Worm (Caenorhabditis elegans) whole organism, L4 larva: Measurements from ENCODE around the gene B0024.4.

ENCODE experiments used
- cey-2 ChIP-seq: sonication (generic microtip); optimal IDR thresholded peaks from 3 replicates; lab custom pipeline; 2017; ENCODE audit warnings: missing genetic modification characterization, mild to moderate bottlenecking, missing compliant biosample characterization, antibody characterized with exemption, borderline replicate concordance; ENCODE audit not compliant: insufficient read depth
- dmd-8 ChIP-seq: fragments of 200-800 bp; sonication (Bioruptor generic); IDR thresholded peaks from 2 replicates; pipeline ENCODE4 v1.3.6; 2022; ENCODE audit warnings: missing genetic modification characterization, missing compliant biosample characterization
- lin-38 ChIP-seq: fragments of 200-800 bp; sonication (Bioruptor generic); IDR thresholded peaks from 2 replicates; pipeline ENCODE4 v1.3.6; 2022; ENCODE audit warnings: missing genetic modification reagents, missing genetic modification characterization, missing compliant biosample characterization
- lin-39 ChIP-seq: fragments of 150-350 bp; optimal IDR thresholded peaks from 2 replicates; lab custom pipeline; 2014; ENCODE audit warnings: missing biosample characterization, missing genetic modification reagents, missing genetic modification characterization
- nhr-11 ChIP-seq: fragments of 150-350 bp; optimal IDR thresholded peaks from 2 replicates; lab custom pipeline; 2014; ENCODE audit warnings: missing biosample characterization, missing genetic modification characterization
- nhr-28 ChIP-seq: fragments of 150-350 bp; optimal IDR thresholded peaks from 2 replicates; lab custom pipeline; 2014; ENCODE audit warnings: missing biosample characterization, missing genetic modification characterization
- skn-1 ChIP-seq: fragments of 150-350 bp; optimal IDR thresholded peaks from 2 replicates; lab custom pipeline; 2014; ENCODE audit warnings: missing biosample characterization, missing genetic modification characterization
- unc-130 ChIP-seq: sonication (generic microtip); optimal IDR thresholded peaks from 2 replicates; lab custom pipeline; 2016; ENCODE audit warnings: missing genetic modification reagents, missing genetic modification characterization, missing compliant biosample characterization
- zip-2 ChIP-seq: fragments of 150-350 bp; optimal IDR thresholded peaks from 2 replicates; lab custom pipeline; 2014; ENCODE audit warnings: missing biosample characterization, missing genetic modification characterization

DNA sequence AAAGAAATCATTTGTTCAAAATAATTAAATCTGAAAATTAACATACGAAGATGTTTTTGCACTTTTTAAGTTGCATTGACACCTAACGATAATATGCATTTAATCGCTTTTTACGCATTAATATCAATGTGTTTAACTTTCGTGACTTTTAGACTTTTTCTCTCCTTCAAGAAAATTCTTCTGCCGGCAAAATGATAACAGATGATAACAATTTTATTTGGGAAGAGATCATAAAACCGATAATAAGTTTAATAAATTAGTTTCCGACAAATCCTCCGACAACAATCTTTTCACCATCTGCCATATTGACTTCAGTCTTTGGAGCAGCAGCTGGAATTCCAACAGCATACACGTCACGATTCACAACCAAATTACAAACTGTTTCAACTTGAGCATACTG lies 17.1 kb upstream of the B0024.4 start:
- TF ChIP-seq lin-39 (tag; lab: Kevin White, UChicago) (no peak), nhr-11 (tag; lab: Kevin White, UChicago) (no peak), cey-2 (tag; lab: Kevin White, UChicago) (no peak), skn-1 (tag; lab: Kevin White, UChicago) (no peak), lin-38 (GFP tag; lab: Robert Waterston, UW) (no peak), dmd-8 (GFP tag; lab: Robert Waterston, UW) (no peak), zip-2 (no peak), nhr-28 (tag; lab: Kevin White, UChicago) (peak; percentile 70), unc-130 (GFP tag; lab: Kevin White, UChicago) (no peak)
